Worm (Caenorhabditis elegans) whole organism, L3 larva: ENCODE measurements around the gene Y60A9.1.

ENCODE experiments used
- R02D3.7 ChIP-seq: fragments of 150-350 bp; optimal IDR thresholded peaks from 2 replicates; lab custom pipeline; 2014; ENCODE audit warnings: missing biosample characterization, missing genetic modification characterization
- ceh-16 ChIP-seq: sonication (generic microtip); optimal IDR thresholded peaks from 2 replicates; lab custom pipeline; 2017; ENCODE audit warnings: missing biosample characterization, missing genetic modification characterization
- ceh-28 ChIP-seq: fragments of 150-350 bp; optimal IDR thresholded peaks from 2 replicates; lab custom pipeline; 2014; ENCODE audit warnings: missing biosample characterization, missing genetic modification reagents, missing genetic modification characterization
- ceh-82 ChIP-seq: fragments of 150-350 bp; optimal IDR thresholded peaks from 2 replicates; lab custom pipeline; 2014; ENCODE audit warnings: missing biosample characterization, missing genetic modification characterization
- egl-27 ChIP-seq: sonication (generic microtip); optimal IDR thresholded peaks from 4 replicates; lab custom pipeline; 2017; ENCODE audit warnings: missing biosample characterization, missing genetic modification reagents, missing genetic modification characterization
- egl-5 ChIP-seq: fragments of 150-350 bp; optimal IDR thresholded peaks from 2 replicates; lab custom pipeline; 2017; ENCODE audit warnings: missing biosample characterization, missing genetic modification reagents, missing genetic modification characterization, inconsistent platforms
- elt-1 ChIP-seq: fragments of 150-350 bp; optimal IDR thresholded peaks from 2 replicates; lab custom pipeline; 2014; ENCODE audit warnings: missing biosample characterization, missing genetic modification characterization
- elt-2 ChIP-seq: sonication (generic microtip); optimal IDR thresholded peaks from 2 replicates; lab custom pipeline; 2016; ENCODE audit warnings: missing genetic modification reagents, mild to moderate bottlenecking, missing genetic modification characterization, missing compliant biosample characterization
- elt-3 ChIP-seq, 3 experiments: fragments of 150-350 bp in 1 of 3; sonication (generic microtip) in 2 of 3; optimal IDR thresholded peaks; 2 replicates in 2 of 3; 4 replicates in 1 of 3; lab custom pipeline; 2014 to 2017; ENCODE audit warnings: missing biosample characterization in 3 of 3, missing genetic modification characterization in 3 of 3
- eor-1 ChIP-seq, 2 experiments: fragments of 150-350 bp; optimal IDR thresholded peaks; 2 replicates each; lab custom pipeline; 2014 to 2018; ENCODE audit warnings: missing biosample characterization in 2 of 2, missing genetic modification characterization in 2 of 2
- fkh-10 ChIP-seq: sonication (generic microtip); optimal IDR thresholded peaks from 2 replicates; lab custom pipeline; 2017; ENCODE audit warnings: missing biosample characterization, missing genetic modification reagents, missing genetic modification characterization
- fkh-2 ChIP-seq: fragments of 150-350 bp; optimal IDR thresholded peaks from 2 replicates; lab custom pipeline; 2014; ENCODE audit warnings: missing biosample characterization, missing genetic modification reagents, missing genetic modification characterization
- fos-1 ChIP-seq: fragments of 150-350 bp; optimal IDR thresholded peaks from 2 replicates; lab custom pipeline; 2014; ENCODE audit warnings: missing biosample characterization, missing genetic modification characterization
- jun-1 ChIP-seq: fragments of 150-350 bp; optimal IDR thresholded peaks from 2 replicates; lab custom pipeline; 2014; ENCODE audit warnings: missing biosample characterization, missing genetic modification reagents, missing genetic modification characterization
- lin-15B ChIP-seq: fragments of 150-350 bp; optimal IDR thresholded peaks from 2 replicates; lab custom pipeline; 2014; ENCODE audit warnings: missing biosample characterization, missing genetic modification characterization
- lin-39 ChIP-seq: fragments of 150-350 bp; optimal IDR thresholded peaks from 2 replicates; lab custom pipeline; 2018; ENCODE audit warnings: missing biosample characterization, missing genetic modification reagents, missing genetic modification characterization
- lsy-12 ChIP-seq: sonication (generic microtip); optimal IDR thresholded peaks from 2 replicates; lab custom pipeline; 2016; ENCODE audit warnings: mild to moderate bottlenecking, missing genetic modification characterization, missing compliant biosample characterization
- mml-1 ChIP-seq: fragments of 150-350 bp; sonication (generic microtip); optimal IDR thresholded peaks from 3 replicates; lab custom pipeline; 2014; ENCODE audit warnings: missing biosample characterization, missing genetic modification characterization
- nfya-1 ChIP-seq: sonication (generic microtip); optimal IDR thresholded peaks from 2 replicates; lab custom pipeline; 2017; ENCODE audit warnings: missing genetic modification characterization, mild to moderate bottlenecking, missing compliant biosample characterization, antibody characterized with exemption, moderate library complexity; ENCODE audit not compliant: insufficient read depth
- nhr-11 ChIP-seq: fragments of 150-350 bp; optimal IDR thresholded peaks from 2 replicates; lab custom pipeline; 2014; ENCODE audit warnings: missing biosample characterization, missing genetic modification characterization
- nhr-12 ChIP-seq: fragments of 150-350 bp; optimal IDR thresholded peaks from 2 replicates; lab custom pipeline; 2014; ENCODE audit warnings: missing biosample characterization, missing genetic modification characterization
- nhr-23 ChIP-seq: fragments of 150-350 bp; optimal IDR thresholded peaks from 2 replicates; lab custom pipeline; 2014; ENCODE audit warnings: missing biosample characterization, missing genetic modification reagents, missing genetic modification characterization
- nhr-237 ChIP-seq: fragments of 150-350 bp; optimal IDR thresholded peaks from 2 replicates; lab custom pipeline; 2014; ENCODE audit warnings: missing biosample characterization, missing genetic modification characterization
- nhr-43 ChIP-seq: sonication (generic microtip); optimal IDR thresholded peaks from 2 replicates; lab custom pipeline; 2016; ENCODE audit warnings: mild to moderate bottlenecking, missing genetic modification characterization, missing compliant biosample characterization; ENCODE audit not compliant: poor library complexity, severe bottlenecking
- nhr-77 ChIP-seq: fragments of 150-350 bp; optimal IDR thresholded peaks from 2 replicates; lab custom pipeline; 2014; ENCODE audit warnings: missing biosample characterization, missing genetic modification characterization
- pha-4 ChIP-seq: fragments of 150-350 bp; optimal IDR thresholded peaks from 2 replicates; lab custom pipeline; 2014; ENCODE audit warnings: missing biosample characterization, missing genetic modification reagents, missing genetic modification characterization
- pqm-1 ChIP-seq: fragments of 150-350 bp; optimal IDR thresholded peaks from 2 replicates; lab custom pipeline; 2017; ENCODE audit warnings: missing biosample characterization, missing genetic modification characterization, inconsistent platforms
- sea-2 ChIP-seq: fragments of 150-350 bp; sonication (generic microtip); optimal IDR thresholded peaks from 4 replicates; lab custom pipeline; 2014; ENCODE audit warnings: missing biosample characterization, missing genetic modification reagents, missing genetic modification characterization
- skn-1 ChIP-seq: fragments of 150-350 bp; optimal IDR thresholded peaks from 2 replicates; lab custom pipeline; 2014; ENCODE audit warnings: missing biosample characterization, missing genetic modification characterization
- snpc-4 ChIP-seq: fragments of 150-350 bp; optimal IDR thresholded peaks from 2 replicates; lab custom pipeline; 2014; ENCODE audit warnings: missing biosample characterization, missing genetic modification characterization
- tbx-2 ChIP-seq: sonication (generic microtip); optimal IDR thresholded peaks from 2 replicates; lab custom pipeline; 2016; ENCODE audit warnings: mild to moderate bottlenecking, missing genetic modification characterization, missing compliant biosample characterization
- unc-39 ChIP-seq: sonication (generic microtip); optimal IDR thresholded peaks from 4 replicates; lab custom pipeline; 2017; ENCODE audit warnings: missing biosample characterization, missing genetic modification characterization
- unc-62 ChIP-seq: fragments of 150-350 bp; sonication (generic microtip); optimal IDR thresholded peaks from 4 replicates; lab custom pipeline; 2014; ENCODE audit warnings: missing biosample characterization, missing genetic modification reagents, missing genetic modification characterization
- zag-1 ChIP-seq: fragments of 150-350 bp; optimal IDR thresholded peaks from 2 replicates; lab custom pipeline; 2014; ENCODE audit warnings: missing biosample characterization, missing genetic modification characterization
- ztf-4 ChIP-seq: fragments of 150-350 bp; optimal IDR thresholded peaks from 2 replicates; lab custom pipeline; 2014; ENCODE audit warnings: missing biosample characterization, missing genetic modification characterization

Gene Y60A9.1

ce11 chrX:14395267-14395666 lies at the start of gene Y60A9.1:
Y60A9.1 (minus strand) TSS chrX:14395367.
- TF ChIP-seq nhr-11 (no peak), eor-1 (tag; optimal IDR thresholded peaks at IDR 0.05; lab: Kevin White, UChicago) (no peak), pqm-1 (tag; lab: Kevin White, UChicago) (no peak), R02D3.7 (tag; lab: Kevin White, UChicago) (no peak), lin-39 (tag; lab: Kevin White, UChicago) (no peak), nhr-12 (no peak), zag-1 (tag; lab: Kevin White, UChicago) (no peak), snpc-4 (tag; lab: Kevin White, UChicago) (no peak), ceh-16 (tag; lab: Kevin White, UChicago) (no peak), fkh-2 (tag; lab: Kevin White, UChicago) (no peak), nhr-23 (no peak), mml-1 (tag; lab: Kevin White, UChicago) (no peak), sea-2 (GFP tag; lab: Kevin White, UChicago) (no peak), unc-39 (no peak), ceh-82 (tag; lab: Kevin White, UChicago) (no peak), lsy-12 (tag; lab: Kevin White, UChicago) (no peak), nfya-1 (no peak), nhr-77 (no peak), ceh-28 (tag; lab: Kevin White, UChicago) (no peak), nhr-43 (no peak)

- TF ChIP-seq lsy-12 (tag; lab: Kevin White, UChicago), result no peak
- no peak for TF ChIP-seq nhr-237 (tag; lab: Kevin White, UChicago)
- no peak for TF ChIP-seq egl-27 (tag; lab: Kevin White, UChicago)
- TF ChIP-seq eor-1 (tag; optimal IDR thresholded peaks at IDR 0.05; lab: Kevin White, UChicago), result no peak
- no peak for TF ChIP-seq nfya-1
- no peak for TF ChIP-seq pqm-1 (tag; lab: Kevin White, UChicago)
- TF ChIP-seq zag-1 (tag; lab: Kevin White, UChicago), result no peak
- TF ChIP-seq egl-5 (tag; lab: Kevin White, UChicago), result no peak
- TF ChIP-seq fos-1 (tag; lab: Kevin White, UChicago), result no peak
- no peak for TF ChIP-seq elt-2 (tag; lab: Kevin White, UChicago)
- no peak for TF ChIP-seq elt-1 (tag; lab: Kevin White, UChicago)
- no peak for TF ChIP-seq nhr-23
- TF ChIP-seq unc-62 (GFP tag; lab: Kevin White, UChicago), result no peak
- TF ChIP-seq jun-1, result no peak
- no peak for TF ChIP-seq pha-4
- no peak for TF ChIP-seq R02D3.7 (tag; lab: Kevin White, UChicago)
- TF ChIP-seq fkh-10 (GFP tag; lab: Kevin White, UChicago), result no peak
- TF ChIP-seq mml-1 (tag; lab: Kevin White, UChicago), result no peak
Observed at ce11 chrX:14444701-14445100, 49.5 kb upstream of the Y60A9.1 start, which contains the start of gene F23D12.4. F23D12.4 (plus strand) TSS chrX:14445001.

- TF ChIP-seq ztf-4 (tag; lab: Kevin White, UChicago) (no peak), elt-3 (tag; optimal IDR thresholded peaks at IDR 0.05; lab: Kevin White, UChicago) (no peak)
Observed at ce11 chrX:14442321-14442720, 47.2 kb upstream of the Y60A9.1 start, which contains the start of gene F23D12.3. F23D12.3 (plus strand) TSS chrX:14442621.

ce11 chrX:14437806-14438205 lies 42.6 kb upstream of the Y60A9.1 start:
- TF ChIP-seq nfya-1 (peak; percentile 16), nhr-43 (peak; percentile 59)

- no peak for TF ChIP-seq tbx-2
- TF ChIP-seq ztf-4 (tag; lab: Kevin White, UChicago), result no peak
- no peak for TF ChIP-seq sea-2 (GFP tag; lab: Kevin White, UChicago)
- TF ChIP-seq lin-15B (tag; lab: Kevin White, UChicago), result no peak
- TF ChIP-seq skn-1 (tag; lab: Kevin White, UChicago), result no peak
- TF ChIP-seq nfya-1, result no peak
Observed at ce11 chrX:14435648-14436155, 40.5 kb upstream of the Y60A9.1 start.
